Fruit fly (Drosophila melanogaster) whole organism, embryonic: ENCODE measurements around the gene elgi.

Experiments
- Aef1 ChIP-seq: fragments of 200-800 bp; sonication (Bioruptor generic); IDR thresholded peaks from 3 replicates; pipeline ENCODE4 v1.3.6; 2022; ENCODE audit warnings: missing biosample characterization, missing genetic modification characterization
- BEAF-32 ChIP-seq: fragments of 200-800 bp; sonication (Bioruptor generic); optimal IDR thresholded peaks from 3 replicates; lab custom pipeline; 2017; ENCODE audit warnings: missing biosample characterization, missing genetic modification characterization, mild to moderate bottlenecking, moderate library complexity, missing genetic modification reagents
- CG10274 ChIP-seq: fragments of 200-800 bp; sonication (Bioruptor generic); optimal IDR thresholded peaks from 3 replicates; lab custom pipeline; 2017; ENCODE audit warnings: missing biosample characterization, mild to moderate bottlenecking, missing genetic modification characterization
- CG10565 ChIP-seq: fragments of 200-800 bp; sonication (Bioruptor generic); optimal IDR thresholded peaks from 3 replicates; lab custom pipeline; 2016; ENCODE audit warnings: missing biosample characterization, mild to moderate bottlenecking, missing genetic modification characterization
- CG11504 ChIP-seq: fragments of 200-800 bp; sonication (Bioruptor generic); optimal IDR thresholded peaks from 3 replicates; lab custom pipeline; 2019; ENCODE audit warnings: missing biosample characterization, mild to moderate bottlenecking, missing genetic modification characterization, moderate library complexity
- CG12659 ChIP-seq: fragments of 200-800 bp; sonication (Bioruptor generic); optimal IDR thresholded peaks from 3 replicates; lab custom pipeline; 2017; ENCODE audit warnings: mild to moderate bottlenecking, missing biosample characterization, missing genetic modification reagents, missing genetic modification characterization
- CG12942 ChIP-seq: fragments of 200-800 bp; sonication (Bioruptor generic); optimal IDR thresholded peaks from 3 replicates; lab custom pipeline; 2016; ENCODE audit warnings: missing biosample characterization, missing genetic modification characterization
- CG13296 ChIP-seq: fragments of 200-800 bp; sonication (Bioruptor generic); optimal IDR thresholded peaks from 3 replicates; lab custom pipeline; 2018; ENCODE audit warnings: missing biosample characterization, mild to moderate bottlenecking, missing genetic modification characterization
- CG14014 ChIP-seq: fragments of 200-800 bp; sonication (Bioruptor generic); IDR thresholded peaks from 2 replicates; pipeline ENCODE4 v1.3.6; 2022; ENCODE audit warnings: missing biosample characterization, missing genetic modification characterization
- CG17359 ChIP-seq: fragments of 200-800 bp; sonication (Bioruptor generic); optimal IDR thresholded peaks from 3 replicates; lab custom pipeline; 2018; ENCODE audit warnings: missing biosample characterization, mild to moderate bottlenecking, missing genetic modification characterization, moderate library complexity
- CG18619 ChIP-seq: fragments of 200-800 bp; sonication (Bioruptor generic); optimal IDR thresholded peaks from 3 replicates; lab custom pipeline; 2017; ENCODE audit warnings: missing biosample characterization, mild to moderate bottlenecking, missing genetic modification characterization
- CG3847 ChIP-seq: fragments of 200-800 bp; sonication (Bioruptor generic); IDR thresholded peaks from 2 replicates; pipeline ENCODE4 v1.3.6; 2022; ENCODE audit warnings: missing biosample characterization, missing genetic modification characterization
- CG3995 ChIP-seq: fragments of 200-800 bp; sonication (Bioruptor generic); optimal IDR thresholded peaks from 3 replicates; lab custom pipeline; 2016; ENCODE audit warnings: missing biosample characterization, missing genetic modification characterization
- CG4282 ChIP-seq: fragments of 200-800 bp; sonication (Bioruptor generic); optimal IDR thresholded peaks from 2 replicates; lab custom pipeline; 2016; ENCODE audit warnings: missing biosample characterization, missing genetic modification characterization
- CG4730 ChIP-seq: fragments of 200-800 bp; sonication (Bioruptor generic); IDR thresholded peaks from 2 replicates; pipeline ENCODE4 v1.3.6; 2022; ENCODE audit warnings: missing biosample characterization, missing genetic modification characterization
- CG4820 ChIP-seq: fragments of 200-800 bp; sonication (Bioruptor generic); optimal IDR thresholded peaks from 3 replicates; lab custom pipeline; 2016; ENCODE audit warnings: missing biosample characterization, missing genetic modification characterization
- CG5245 ChIP-seq: fragments of 200-800 bp; sonication (Bioruptor generic); optimal IDR thresholded peaks from 3 replicates; lab custom pipeline; 2016; ENCODE audit warnings: missing biosample characterization, missing genetic modification characterization
- CG7556 ChIP-seq: fragments of 200-800 bp; sonication (Bioruptor generic); optimal IDR thresholded peaks from 2 replicates; lab custom pipeline; 2017; ENCODE audit warnings: missing biosample characterization, mild to moderate bottlenecking, missing genetic modification characterization
- CG8765 ChIP-seq: fragments of 200-800 bp; sonication (Bioruptor generic); IDR thresholded peaks from 2 replicates; pipeline ENCODE4 v1.3.6; 2022; ENCODE audit warnings: missing biosample characterization, missing genetic modification characterization
- CHES-1-like ChIP-seq: fragments of 200-800 bp; sonication (Bioruptor generic); optimal IDR thresholded peaks from 2 replicates; lab custom pipeline; 2016; ENCODE audit warnings: missing biosample characterization, missing genetic modification characterization
- CTCF ChIP-seq: fragments of 200-800 bp; sonication (Bioruptor generic); optimal IDR thresholded peaks from 2 replicates; lab custom pipeline; 2017; ENCODE audit warnings: missing biosample characterization, mild to moderate bottlenecking, missing genetic modification characterization, moderate library complexity
- D ChIP-seq, 2 experiments: fragments of 200-800 bp in 1 of 2; fragments of >200 bp in 1 of 2; sonication (Bioruptor generic) in 1 of 2; optimal IDR thresholded peaks; 2 replicates in 1 of 2; 3 replicates in 1 of 2; lab custom pipeline; 2017; ENCODE audit warnings: mild to moderate bottlenecking in 1 of 2, missing biosample characterization in 1 of 2, missing genetic modification characterization in 1 of 2, missing genetic modification reagents in 1 of 2
- ERR ChIP-seq: fragments of 200-800 bp; sonication (Bioruptor generic); optimal IDR thresholded peaks from 2 replicates; lab custom pipeline; 2016; ENCODE audit warnings: missing biosample characterization, missing genetic modification characterization
- Mad ChIP-seq: fragments of 200-800 bp; sonication (Bioruptor generic); optimal IDR thresholded peaks from 2 replicates; lab custom pipeline; 2016; ENCODE audit warnings: missing biosample characterization, missing genetic modification characterization
- Pdp1 ChIP-seq, 2 experiments: fragments of 200-800 bp; sonication (Bioruptor generic); optimal IDR thresholded peaks; 3 replicates each; lab custom pipeline; 2016; ENCODE audit warnings: missing biosample characterization in 2 of 2, missing genetic modification characterization in 2 of 2, mild to moderate bottlenecking in 1 of 2, moderate library complexity in 1 of 2
- Scr ChIP-seq: fragments of 200-800 bp; sonication (Bioruptor generic); IDR thresholded peaks from 2 replicates; pipeline ENCODE4 v1.3.6; 2022; ENCODE audit warnings: missing biosample characterization, missing genetic modification characterization; ENCODE audit not compliant: partially characterized antibody
- Side ChIP-seq: fragments of 200-800 bp; sonication (Bioruptor generic); optimal IDR thresholded peaks from 2 replicates; lab custom pipeline; 2016; ENCODE audit warnings: missing biosample characterization, missing genetic modification characterization
- Tbp ChIP-seq: fragments of >200 bp; optimal IDR thresholded peaks from 2 replicates; lab custom pipeline; 2018; ENCODE audit warnings: missing biosample characterization, missing genetic modification characterization
- Usf ChIP-seq: fragments of 200-800 bp; sonication (Bioruptor generic); optimal IDR thresholded peaks from 2 replicates; lab custom pipeline; 2017; ENCODE audit warnings: missing genotype, missing biosample characterization, missing genetic modification characterization
- ato ChIP-seq: fragments of 200-800 bp; sonication (Bioruptor generic); IDR thresholded peaks from 2 replicates; pipeline ENCODE4 v1.3.6; 2022; ENCODE audit warnings: missing biosample characterization, missing genetic modification characterization; ENCODE audit not compliant: partially characterized antibody
- chinmo ChIP-seq: fragments of 200-800 bp; sonication (Bioruptor generic); IDR thresholded peaks from 4 replicates; pipeline ENCODE4 v1.3.6; 2022; ENCODE audit warnings: missing biosample characterization, missing genetic modification characterization; ENCODE audit not compliant: partially characterized antibody
- chm ChIP-seq: fragments of 200-800 bp; sonication (Bioruptor generic); IDR thresholded peaks from 2 replicates; pipeline ENCODE4 v1.3.6; 2022; ENCODE audit warnings: missing biosample characterization, missing genetic modification characterization
- chn ChIP-seq: fragments of 200-800 bp; sonication (Bioruptor generic); optimal IDR thresholded peaks from 2 replicates; lab custom pipeline; 2016; ENCODE audit warnings: missing biosample characterization, missing genetic modification characterization
- dimm ChIP-seq: fragments of 200-800 bp; sonication (Bioruptor generic); IDR thresholded peaks from 2 replicates; pipeline ENCODE4 v1.3.6; 2022; ENCODE audit warnings: missing biosample characterization, missing genetic modification characterization
- dm ChIP-seq: fragments of 200-800 bp; sonication (Bioruptor generic); optimal IDR thresholded peaks from 3 replicates; lab custom pipeline; 2016; ENCODE audit warnings: missing biosample characterization, missing genetic modification characterization
- exex ChIP-seq: fragments of 200-800 bp; sonication (Bioruptor generic); optimal IDR thresholded peaks from 4 replicates; lab custom pipeline; 2018; ENCODE audit warnings: missing biosample characterization, mild to moderate bottlenecking, missing genetic modification characterization, moderate library complexity
- eyg ChIP-seq: fragments of 200-800 bp; sonication (Bioruptor generic); optimal IDR thresholded peaks from 3 replicates; lab custom pipeline; 2016; ENCODE audit warnings: missing biosample characterization, missing genetic modification characterization
- fd3F ChIP-seq: fragments of 200-800 bp; sonication (Bioruptor generic); optimal IDR thresholded peaks from 2 replicates; lab custom pipeline; 2018; ENCODE audit warnings: missing biosample characterization, mild to moderate bottlenecking, missing genetic modification characterization, moderate library complexity
- fd96Cb ChIP-seq: fragments of 200-800 bp; sonication (Bioruptor generic); optimal IDR thresholded peaks from 2 replicates; lab custom pipeline; 2018; ENCODE audit warnings: missing biosample characterization, mild to moderate bottlenecking, missing genetic modification characterization, moderate library complexity
- ftz-f1 ChIP-seq: fragments of 200-800 bp; sonication (Bioruptor generic); optimal IDR thresholded peaks from 2 replicates; lab custom pipeline; 2016; ENCODE audit warnings: missing biosample characterization, missing genetic modification characterization
- gfzf ChIP-seq: fragments of 200-800 bp; sonication (Bioruptor generic); optimal IDR thresholded peaks from 2 replicates; lab custom pipeline; 2016; ENCODE audit warnings: missing biosample characterization, mild to moderate bottlenecking, missing genetic modification characterization, moderate library complexity
- lov ChIP-seq, 2 experiments: fragments of 200-800 bp in 1 of 2; fragments of >200 bp in 1 of 2; sonication (Bioruptor generic) in 1 of 2; IDR thresholded peaks in 1 of 2; optimal IDR thresholded peaks in 1 of 2; 2 replicates in 1 of 2; 3 replicates in 1 of 2; pipeline versions ENCODE4 v1.3.6 to Lab custom; 2017 to 2022; ENCODE audit warnings: missing biosample characterization in 1 of 2, missing genetic modification characterization in 1 of 2
- mirr ChIP-seq: fragments of 200-800 bp; sonication (Bioruptor generic); optimal IDR thresholded peaks from 3 replicates; lab custom pipeline; 2018; ENCODE audit warnings: missing biosample characterization, mild to moderate bottlenecking, missing genetic modification characterization
- p53 ChIP-seq: fragments of 200-800 bp; sonication (Bioruptor generic); optimal IDR thresholded peaks from 2 replicates; lab custom pipeline; 2016; ENCODE audit warnings: missing biosample characterization, missing genetic modification characterization
- psq ChIP-seq: fragments of 200-800 bp; sonication (Bioruptor generic); optimal IDR thresholded peaks from 2 replicates; lab custom pipeline; 2017; ENCODE audit warnings: missing biosample characterization, missing genetic modification characterization
- sr ChIP-seq: fragments of 200-800 bp; sonication (Bioruptor generic); IDR thresholded peaks from 3 replicates; pipeline ENCODE4 v1.3.6; 2022; ENCODE audit warnings: missing biosample characterization, missing genetic modification characterization
- ssp ChIP-seq: fragments of 200-800 bp; sonication (Bioruptor generic); IDR thresholded peaks from 2 replicates; pipeline ENCODE4 v1.3.6; 2022; ENCODE audit warnings: missing biosample characterization, missing genetic modification characterization
- wdn ChIP-seq: fragments of 200-800 bp; sonication (Bioruptor generic); IDR thresholded peaks from 2 replicates; pipeline ENCODE4 v1.3.6; 2022; ENCODE audit warnings: missing biosample characterization, missing genetic modification characterization
- zf30C ChIP-seq: fragments of 200-800 bp; sonication (Bioruptor generic); optimal IDR thresholded peaks from 3 replicates; lab custom pipeline; 2018; ENCODE audit warnings: missing biosample characterization, mild to moderate bottlenecking, missing genetic modification characterization

The elgi gene

dm6 chr3L:15967588-15968500, 11.5 kb downstream of the elgi start, which contains the start of the genes Brr2 and CG10516 (continued):
- no peak for TF ChIP-seq CG7556 (GFP tag; lab: Kevin White, UChicago)
- no peak for TF ChIP-seq mirr (GFP tag; lab: Kevin White, UChicago)
- TF ChIP-seq CG14014 (GFP tag; lab: Robert Waterston, UW), result no peak
- no peak for TF ChIP-seq CG18619 (GFP tag; lab: Kevin White, UChicago)
- TF ChIP-seq ERR, result no peak
- peak; percentile 68 for TF ChIP-seq BEAF-32 (GFP tag; lab: Kevin White, UChicago)
- TF ChIP-seq Pdp1 (GFP tag; optimal IDR thresholded peaks at IDR 0.05; lab: Kevin White, UChicago), result peak; percentile 6 to 8
- TF ChIP-seq chm (GFP tag; lab: Robert Waterston, UW), result no peak
- TF ChIP-seq CG4820 (GFP tag; lab: Kevin White, UChicago), result no peak
- TF ChIP-seq Scr (GFP tag; lab: Robert Waterston, UW), result peak; percentile 34
- no peak for TF ChIP-seq CG11504 (tag; lab: Kevin White, UChicago)
- TF ChIP-seq chn (GFP tag; lab: Kevin White, UChicago), result peak; percentile 27
- TF ChIP-seq eyg, result peak; percentile 41
- TF ChIP-seq ato (GFP tag; lab: Robert Waterston, UW), result no peak
- peak; percentile 23 for TF ChIP-seq p53 (GFP tag; lab: Kevin White, UChicago)
- no peak for TF ChIP-seq CG17359 (tag; lab: Kevin White, UChicago)
- TF ChIP-seq psq, result no peak
- no peak for TF ChIP-seq CG12942 (GFP tag; lab: Kevin White, UChicago)
- no peak for TF ChIP-seq CG10274 (GFP tag; lab: Kevin White, UChicago)
- no peak for TF ChIP-seq sr (GFP tag; lab: Robert Waterston, UW)
- no peak for TF ChIP-seq Tbp (GFP tag; lab: Kevin White, UChicago)
- TF ChIP-seq ftz-f1 (GFP tag; lab: Kevin White, UChicago), result no peak
- no peak for TF ChIP-seq CG8765 (GFP tag; lab: Robert Waterston, UW)
- no peak for TF ChIP-seq Usf (GFP tag; lab: Kevin White, UChicago)
- TF ChIP-seq CTCF (GFP tag; lab: Kevin White, UChicago), result no peak
- no peak for TF ChIP-seq lov (optimal IDR thresholded peaks at IDR 0.05; lab: Kevin White, UChicago)
- TF ChIP-seq lov (GFP tag; IDR thresholded peaks at IDR 0.05; lab: Robert Waterston, UW), result no peak
- no peak for TF ChIP-seq Side (GFP tag; lab: Kevin White, UChicago)
- TF ChIP-seq exex (tag; lab: Kevin White, UChicago), result no peak
- no peak for TF ChIP-seq D (optimal IDR thresholded peaks at IDR 0.05; lab: Kevin White, UChicago)
- no peak for TF ChIP-seq D (GFP tag; optimal IDR thresholded peaks at IDR 0.05; lab: Kevin White, UChicago)
- no peak for TF ChIP-seq CG10565 (GFP tag; lab: Kevin White, UChicago)
- TF ChIP-seq CG4282 (GFP tag; lab: Kevin White, UChicago), result no peak
- TF ChIP-seq fd3F (GFP tag; lab: Kevin White, UChicago), result no peak
- TF ChIP-seq zf30C, result no peak
- TF ChIP-seq CG13296 (GFP tag; lab: Kevin White, UChicago), result no peak
- TF ChIP-seq CG5245 (GFP tag; lab: Kevin White, UChicago), result no peak
- no peak for TF ChIP-seq fd96Cb (tag; lab: Kevin White, UChicago)
- TF ChIP-seq CG3995 (GFP tag; lab: Kevin White, UChicago), result no peak
- peak; percentile 62 for TF ChIP-seq CG3847 (GFP tag; lab: Robert Waterston, UW)
- TF ChIP-seq CG12659 (GFP tag; lab: Kevin White, UChicago), result peak; percentile 67
- TF ChIP-seq CG4730, result no peak
- peak; percentile 21 for TF ChIP-seq dm (GFP tag; lab: Kevin White, UChicago)
- TF ChIP-seq wdn, result no peak
- no peak for TF ChIP-seq Aef1 (GFP tag; lab: Robert Waterston, UW)
- no peak for TF ChIP-seq dimm (GFP tag; lab: Robert Waterston, UW)
- peak; percentile 23 for TF ChIP-seq CHES-1-like
- TF ChIP-seq chinmo (GFP tag; lab: Robert Waterston, UW), result no peak
- peak; percentile 35 for TF ChIP-seq Mad (GFP tag; lab: Kevin White, UChicago)
- no peak for TF ChIP-seq ssp
- TF ChIP-seq gfzf (GFP tag; lab: Kevin White, UChicago), result peak; percentile 73
